Fruit fly (Drosophila melanogaster): ENCODE measurements around the gene CG43074.

The CG43074 gene

DNA sequence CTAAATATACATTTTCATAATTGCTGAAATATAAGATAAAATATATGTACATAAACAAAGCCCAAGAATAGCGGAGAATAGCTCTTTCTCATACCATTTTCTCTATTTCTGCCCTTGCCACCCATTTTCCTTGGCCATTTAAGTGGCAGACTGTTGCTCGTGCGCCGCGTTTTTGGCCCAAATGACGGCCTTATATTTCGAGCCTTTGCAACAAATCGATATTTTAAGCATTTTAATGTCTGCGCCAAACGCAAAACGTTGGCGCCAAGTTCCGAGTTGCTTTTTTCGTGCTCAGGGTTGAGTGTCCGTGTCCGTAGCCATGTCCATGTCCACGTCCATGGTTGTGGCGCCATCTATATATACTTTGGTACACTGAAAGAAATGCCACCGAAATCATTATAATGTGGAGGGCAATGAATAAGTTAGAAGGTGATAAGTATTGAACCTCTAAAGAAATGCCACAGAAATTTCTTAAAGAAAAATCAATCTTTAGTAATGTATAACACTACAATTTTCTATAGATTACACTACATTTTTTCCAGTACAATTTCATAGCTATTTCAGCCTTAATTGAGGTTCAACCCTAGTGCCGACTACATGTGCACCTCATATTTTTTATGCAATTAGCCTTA, 7.8 kb upstream of the CG43074 start (continued):
- TF ChIP-seq ems (GFP tag; optimal IDR thresholded peaks at IDR 0.05) (no peak), Mrtf (GFP tag; IDR thresholded peaks at IDR 0.05) (no peak), esg (GFP tag; conservative IDR thresholded peaks at IDR 0.05) (0 out of 2 replicates have a peak, but pooled peaks have one; percentile 20), CG8388 (GFP tag; optimal IDR thresholded peaks at IDR 0.05) (no peak), CG15269 (tag; optimal IDR thresholded peaks at IDR 0.05) (peak; percentile 36), ind (GFP tag; optimal IDR thresholded peaks at IDR 0.05) (no peak), CG6254 (GFP tag; optimal IDR thresholded peaks at IDR 0.05) (no peak), scrt (GFP tag; optimal IDR thresholded peaks at IDR 0.05) (peak; percentile 91), sens (GFP tag) (peak; percentile 59), Hmr (GFP tag; optimal IDR thresholded peaks at IDR 0.05) (peak; percentile 52), org-1 (GFP tag; optimal IDR thresholded peaks at IDR 0.05) (peak; percentile 1), Rfx (GFP tag; IDR thresholded peaks at IDR 0.05) (0 out of 2 replicates have a peak, but pooled peaks have one; percentile 27), CG14667 (GFP tag; IDR thresholded peaks at IDR 0.05) (no peak), gro (GFP tag; optimal IDR thresholded peaks at IDR 0.05) (peak; percentile 2), CoRest (tag; optimal IDR thresholded peaks at IDR 0.05) (peak; percentile 22), seq (GFP tag; IDR thresholded peaks at IDR 0.05) (peak; percentile 56; the same call in 1 of the 2 replicates), cad (GFP tag; optimal IDR thresholded peaks at IDR 0.05) (no peak), MESR4 (GFP tag; optimal IDR thresholded peaks at IDR 0.05) (no peak), Rx (GFP tag; IDR thresholded peaks at IDR 0.05) (no peak)

DNA sequence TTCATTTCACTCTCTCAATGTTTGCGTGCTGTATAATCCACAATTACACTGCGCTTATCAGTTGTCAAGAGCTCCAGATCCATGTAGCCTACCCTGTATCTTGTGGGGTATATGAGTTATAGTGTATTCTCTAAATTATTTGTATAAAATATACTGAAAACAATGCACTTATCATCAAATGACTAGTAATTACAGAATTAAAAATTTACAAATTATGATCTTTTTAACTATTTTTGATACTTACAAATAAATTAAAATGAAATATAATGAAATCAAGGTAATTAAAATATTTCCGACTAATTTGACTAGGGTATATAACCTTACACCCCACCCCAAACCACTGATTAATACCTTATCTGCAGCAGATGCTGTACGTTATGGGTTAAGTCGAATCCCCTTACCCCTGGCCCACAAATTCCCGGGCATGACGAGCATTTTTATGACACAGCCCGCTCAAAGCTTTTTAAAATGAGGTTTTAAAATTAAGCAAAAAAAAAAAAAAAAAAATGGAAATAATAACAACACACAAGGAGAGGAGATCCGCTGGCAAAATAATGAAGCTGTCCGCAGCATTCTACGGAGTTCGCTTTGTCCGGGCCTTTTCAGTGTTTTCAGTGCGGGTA, 746 bp upstream of the CG43074 start:
- no peak for TF ChIP-seq al (GFP tag; IDR thresholded peaks at IDR 0.05)
- no peak for TF ChIP-seq sob (GFP tag; IDR thresholded peaks at IDR 0.05)
- no peak for TF ChIP-seq CG13894 (tag; optimal IDR thresholded peaks at IDR 0.05)
- TF ChIP-seq CG15073 (GFP tag; optimal IDR thresholded peaks at IDR 0.05), result no peak
- TF ChIP-seq CG7987 (GFP tag; optimal IDR thresholded peaks at IDR 0.05), result no peak
- no peak for TF ChIP-seq H15 (GFP tag; IDR thresholded peaks at IDR 0.05)
- no peak for TF ChIP-seq cas (GFP tag; IDR thresholded peaks at IDR 0.05)
- TF ChIP-seq CG6791 (GFP tag; IDR thresholded peaks at IDR 0.05; ENCODE audit: partially characterized antibody), result no peak
- TF ChIP-seq Bdp1 (GFP tag; optimal IDR thresholded peaks at IDR 0.05), result no peak
- no peak for TF ChIP-seq CG11456 (GFP tag; IDR thresholded peaks at IDR 0.05)
- TF ChIP-seq cg (GFP tag; optimal IDR thresholded peaks at IDR 0.05), result no peak
- TF ChIP-seq CG2678 (tag; optimal IDR thresholded peaks at IDR 0.05), result peak; percentile 70
- no peak for TF ChIP-seq ash1 (GFP tag; optimal IDR thresholded peaks at IDR 0.05)
- TF ChIP-seq cad (GFP tag; optimal IDR thresholded peaks at IDR 0.05), result no peak
- no peak for TF ChIP-seq CG7928 (GFP tag; optimal IDR thresholded peaks at IDR 0.05)
- TF ChIP-seq fd102C (GFP tag; optimal IDR thresholded peaks at IDR 0.05), result no peak
- TF ChIP-seq Trl (optimal IDR thresholded peaks at IDR 0.05), result no peak
- no peak for TF ChIP-seq Trl (GFP tag; optimal IDR thresholded peaks at IDR 0.05)
- peak; percentile 5 for TF ChIP-seq CG9437 (GFP tag; optimal IDR thresholded peaks at IDR 0.05)
- peak; percentile 61 for TF ChIP-seq CG7839 (tag; optimal IDR thresholded peaks at IDR 0.05)
- TF ChIP-seq pb (GFP tag; optimal IDR thresholded peaks at IDR 0.05), result no peak
- no peak for TF ChIP-seq HmgD (GFP tag; optimal IDR thresholded peaks at IDR 0.05)
- no peak for TF ChIP-seq lilli (GFP tag; optimal IDR thresholded peaks at IDR 0.05)
- TF ChIP-seq CG17328 (GFP tag; IDR thresholded peaks at IDR 0.05), result no peak
- no peak for TF ChIP-seq stc (GFP tag; IDR thresholded peaks at IDR 0.05)
- TF ChIP-seq hb (GFP tag; IDR thresholded peaks at IDR 0.05; ENCODE audit: partially characterized antibody), result no peak
- no peak for TF ChIP-seq crp (GFP tag; optimal IDR thresholded peaks at IDR 0.05)
- no peak for TF ChIP-seq Kr (GFP tag; optimal IDR thresholded peaks at IDR 0.05)
- no peak for TF ChIP-seq CG3838 (GFP tag; optimal IDR thresholded peaks at IDR 0.05)
- TF ChIP-seq Poxn (GFP tag; IDR thresholded peaks at IDR 0.05), result no peak
- TF ChIP-seq dysf (GFP tag; IDR thresholded peaks at IDR 0.05), result no peak
- TF ChIP-seq wor (GFP tag; IDR thresholded peaks at IDR 0.05), result no peak
